Fruit fly (Drosophila melanogaster) whole organism, embryonic: ENCODE results near the gene Alp13.

Experiments used
- Antp ChIP-seq: fragments of 200-800 bp; sonication (Bioruptor generic); optimal IDR thresholded peaks from 3 replicates; lab custom pipeline; 2016; ENCODE audit warnings: missing biosample characterization, missing genetic modification characterization
- C15 ChIP-seq: fragments of 200-800 bp; sonication (Bioruptor generic); IDR thresholded peaks from 3 replicates; pipeline ENCODE4 v1.3.6; 2022; ENCODE audit warnings: missing biosample characterization, missing genetic modification characterization
- CG10321 ChIP-seq: fragments of 200-800 bp; sonication (Bioruptor generic); IDR thresholded peaks from 2 replicates; pipeline ENCODE4 v1.3.6; 2022; ENCODE audit warnings: missing biosample characterization, missing genetic modification characterization
- CG10366 ChIP-seq: fragments of 200-800 bp; sonication (Bioruptor generic); IDR thresholded peaks from 2 replicates; pipeline ENCODE4 v1.3.6; 2022; ENCODE audit warnings: missing biosample characterization, missing genetic modification characterization
- CG11398 ChIP-seq: fragments of 200-800 bp; sonication (Bioruptor generic); optimal IDR thresholded peaks from 2 replicates; lab custom pipeline; 2016; ENCODE audit warnings: missing biosample characterization, missing genetic modification characterization
- CG11456 ChIP-seq: fragments of 200-800 bp; sonication (Bioruptor generic); IDR thresholded peaks from 3 replicates; pipeline ENCODE4 v1.3.6; 2022; ENCODE audit warnings: missing biosample characterization, missing genetic modification characterization
- CG12071 ChIP-seq: fragments of 200-800 bp; sonication (Bioruptor generic); optimal IDR thresholded peaks from 3 replicates; lab custom pipeline; 2018; ENCODE audit warnings: missing biosample characterization, mild to moderate bottlenecking, missing genetic modification characterization
- CG12299 ChIP-seq: fragments of 200-800 bp; sonication (Bioruptor generic); optimal IDR thresholded peaks from 2 replicates; lab custom pipeline; 2018; ENCODE audit warnings: missing biosample characterization, mild to moderate bottlenecking, missing genetic modification characterization
- CG12942 ChIP-seq: fragments of 200-800 bp; sonication (Bioruptor generic); optimal IDR thresholded peaks from 3 replicates; lab custom pipeline; 2016; ENCODE audit warnings: missing biosample characterization, missing genetic modification characterization
- CG17829 ChIP-seq: fragments of 200-800 bp; optimal IDR thresholded peaks from 2 replicates; lab custom pipeline; 2019; ENCODE audit warnings: missing biosample characterization, mild to moderate bottlenecking, missing genetic modification characterization, moderate library complexity
- CG1832 ChIP-seq: fragments of 200-800 bp; sonication (Bioruptor generic); optimal IDR thresholded peaks from 2 replicates; lab custom pipeline; 2017; ENCODE audit warnings: missing biosample characterization, mild to moderate bottlenecking, missing genetic modification characterization, inconsistent platforms
- CG34376 ChIP-seq: fragments of 200-800 bp; sonication (Bioruptor generic); optimal IDR thresholded peaks from 2 replicates; lab custom pipeline; 2018; ENCODE audit warnings: missing biosample characterization, mild to moderate bottlenecking, missing genetic modification characterization
- CG3995 ChIP-seq: fragments of 200-800 bp; sonication (Bioruptor generic); optimal IDR thresholded peaks from 3 replicates; lab custom pipeline; 2016; ENCODE audit warnings: missing biosample characterization, missing genetic modification characterization
- CG42726 ChIP-seq: fragments of 200-800 bp; sonication (Bioruptor generic); IDR thresholded peaks from 2 replicates; pipeline ENCODE4 v1.3.6; 2022; ENCODE audit warnings: missing biosample characterization, missing genetic modification characterization; ENCODE audit not compliant: partially characterized antibody
- CG5180 ChIP-seq: fragments of 200-800 bp; sonication (Bioruptor generic); optimal IDR thresholded peaks from 3 replicates; lab custom pipeline; 2017; ENCODE audit warnings: missing biosample characterization, missing genetic modification characterization, mild to moderate bottlenecking, moderate library complexity, missing genetic modification reagents
- CG7786 ChIP-seq: fragments of 200-800 bp; sonication (Bioruptor generic); optimal IDR thresholded peaks from 2 replicates; lab custom pipeline; 2016; ENCODE audit warnings: missing biosample characterization, missing genetic modification characterization
- CG7963 ChIP-seq: fragments of 200-800 bp; sonication (Bioruptor generic); IDR thresholded peaks from 3 replicates; pipeline ENCODE4 v1.3.6; 2022; ENCODE audit warnings: missing biosample characterization, missing genetic modification characterization; ENCODE audit not compliant: partially characterized antibody
- Dek ChIP-seq: fragments of 200-800 bp; sonication (Bioruptor generic); optimal IDR thresholded peaks from 3 replicates; lab custom pipeline; 2019; ENCODE audit warnings: missing biosample characterization, mild to moderate bottlenecking, missing genetic modification characterization, moderate library complexity
- Dfd ChIP-seq, 2 experiments: fragments of >200 bp; optimal IDR thresholded peaks; 2 replicates each; lab custom pipeline; 2017; ENCODE audit warnings: missing biosample characterization in 2 of 2, missing genetic modification characterization in 2 of 2
- HmgD ChIP-seq: fragments of 200-800 bp; sonication (Bioruptor generic); optimal IDR thresholded peaks from 3 replicates; lab custom pipeline; 2016; ENCODE audit warnings: missing biosample characterization, missing genetic modification characterization
- HmgZ ChIP-seq: fragments of 200-800 bp; sonication (Bioruptor generic); optimal IDR thresholded peaks from 2 replicates; lab custom pipeline; 2018; ENCODE audit warnings: missing biosample characterization, mild to moderate bottlenecking, missing genetic modification characterization
- Hmx ChIP-seq: fragments of 200-800 bp; sonication (Bioruptor generic); optimal IDR thresholded peaks from 2 replicates; lab custom pipeline; 2016; ENCODE audit warnings: missing biosample characterization, missing genetic modification characterization
- Jarid2 ChIP-seq: fragments of 200-800 bp; sonication (Bioruptor generic); optimal IDR thresholded peaks from 3 replicates; lab custom pipeline; 2017; ENCODE audit warnings: mild to moderate bottlenecking, missing biosample characterization, missing genetic modification reagents, missing genetic modification characterization
- Ssrp ChIP-seq: fragments of 200-800 bp; sonication (Bioruptor generic); optimal IDR thresholded peaks from 2 replicates; lab custom pipeline; 2018; ENCODE audit warnings: missing biosample characterization, mild to moderate bottlenecking, missing genetic modification characterization, moderate library complexity
- Xrp1 ChIP-seq: fragments of 200-800 bp; sonication (Bioruptor generic); IDR thresholded peaks from 2 replicates; pipeline ENCODE4 v1.3.6; 2022; ENCODE audit warnings: missing biosample characterization, missing genetic modification characterization
- ash1 ChIP-seq: fragments of 200-800 bp; sonication (Bioruptor generic); optimal IDR thresholded peaks from 2 replicates; lab custom pipeline; 2018; ENCODE audit warnings: missing biosample characterization, mild to moderate bottlenecking, missing genetic modification characterization
- bcd ChIP-seq: fragments of 200-800 bp; sonication (Bioruptor generic); optimal IDR thresholded peaks from 2 replicates; lab custom pipeline; 2017; ENCODE audit warnings: missing biosample characterization, mild to moderate bottlenecking, missing genetic modification characterization
- chif ChIP-seq, 2 experiments: fragments of 200-800 bp; sonication (Bioruptor generic); optimal IDR thresholded peaks; 3 replicates each; lab custom pipeline; 2016; ENCODE audit warnings: missing biosample characterization in 2 of 2, missing genetic modification characterization in 2 of 2
- chinmo ChIP-seq: fragments of 200-800 bp; sonication (Bioruptor generic); IDR thresholded peaks from 4 replicates; pipeline ENCODE4 v1.3.6; 2022; ENCODE audit warnings: missing biosample characterization, missing genetic modification characterization; ENCODE audit not compliant: partially characterized antibody
- chm ChIP-seq: fragments of 200-800 bp; sonication (Bioruptor generic); IDR thresholded peaks from 2 replicates; pipeline ENCODE4 v1.3.6; 2022; ENCODE audit warnings: missing biosample characterization, missing genetic modification characterization
- ci ChIP-seq: fragments of 200-800 bp; sonication (Bioruptor generic); IDR thresholded peaks from 3 replicates; pipeline ENCODE4 v1.3.6; 2022; ENCODE audit warnings: missing biosample characterization, missing genetic modification characterization
- crol ChIP-seq: fragments of 200-800 bp; sonication (Bioruptor generic); IDR thresholded peaks from 2 replicates; pipeline ENCODE4 v1.3.6; 2022; ENCODE audit warnings: missing biosample characterization, missing genetic modification characterization
- dm ChIP-seq: fragments of 200-800 bp; sonication (Bioruptor generic); optimal IDR thresholded peaks from 3 replicates; lab custom pipeline; 2016; ENCODE audit warnings: missing biosample characterization, missing genetic modification characterization
- emc ChIP-seq: fragments of 200-800 bp; sonication (Bioruptor generic); optimal IDR thresholded peaks from 2 replicates; lab custom pipeline; 2016; ENCODE audit warnings: missing biosample characterization, missing genetic modification characterization
- exex ChIP-seq: fragments of 200-800 bp; sonication (Bioruptor generic); optimal IDR thresholded peaks from 4 replicates; lab custom pipeline; 2018; ENCODE audit warnings: missing biosample characterization, mild to moderate bottlenecking, missing genetic modification characterization, moderate library complexity
- gsb ChIP-seq: fragments of 200-800 bp; sonication (Bioruptor generic); IDR thresholded peaks from 2 replicates; pipeline ENCODE4 v1.3.6; 2022; ENCODE audit warnings: missing biosample characterization, missing genetic modification characterization
- h ChIP-seq: fragments of >200 bp; optimal IDR thresholded peaks from 2 replicates; lab custom pipeline; 2017
- ham ChIP-seq: fragments of 200-800 bp; sonication (Bioruptor generic); IDR thresholded peaks from 2 replicates; pipeline ENCODE4 v1.3.6; 2022; ENCODE audit warnings: missing biosample characterization, missing genetic modification characterization
- hkb ChIP-seq, 2 experiments: fragments of 200-800 bp in 1 of 2; fragments of >200 bp in 1 of 2; sonication (Bioruptor generic) in 1 of 2; IDR thresholded peaks in 1 of 2; optimal IDR thresholded peaks in 1 of 2; 2 replicates each; pipeline versions ENCODE4 v1.3.6 to Lab custom; 2017 to 2022; ENCODE audit warnings: missing biosample characterization in 1 of 2, missing genetic modification characterization in 1 of 2
- insv ChIP-seq, 2 experiments: fragments of 200-800 bp; sonication (Bioruptor generic); optimal IDR thresholded peaks; 3 replicates each; lab custom pipeline; 2016 to 2018; ENCODE audit warnings: missing biosample characterization in 2 of 2, missing genetic modification characterization in 2 of 2
- knrl ChIP-seq: fragments of 200-800 bp; sonication (Bioruptor generic); IDR thresholded peaks from 3 replicates; pipeline ENCODE4 v1.3.6; 2022; ENCODE audit warnings: missing biosample characterization, missing genetic modification characterization; ENCODE audit not compliant: partially characterized antibody
- nom ChIP-seq: fragments of 200-800 bp; sonication (Bioruptor generic); optimal IDR thresholded peaks from 2 replicates; lab custom pipeline; 2017; ENCODE audit warnings: missing biosample characterization, missing genetic modification characterization, mild to moderate bottlenecking, moderate library complexity, missing genetic modification reagents
- org-1 ChIP-seq: fragments of 200-800 bp; sonication (Bioruptor generic); optimal IDR thresholded peaks from 2 replicates; lab custom pipeline; 2017; ENCODE audit warnings: missing biosample characterization, missing genetic modification characterization
- pan ChIP-seq, 4 experiments: fragments of >200 bp in 3 of 4; fragments of 200-800 bp in 1 of 4; sonication (Bioruptor generic) in 1 of 4; optimal IDR thresholded peaks in 3 of 4; IDR thresholded peaks in 1 of 4; 2 replicates each; pipeline versions ENCODE4 v1.3.6 to Lab custom; 2017 to 2022; ENCODE audit warnings: missing biosample characterization in 2 of 4, missing genetic modification characterization in 2 of 4, mixed read lengths in 1 of 4
- shn ChIP-seq: fragments of 200-800 bp; sonication (Bioruptor generic); optimal IDR thresholded peaks from 3 replicates; lab custom pipeline; 2016; ENCODE audit warnings: missing biosample characterization, missing genetic modification characterization
- stc ChIP-seq: fragments of 200-800 bp; sonication (Bioruptor generic); IDR thresholded peaks from 2 replicates; pipeline ENCODE4 v1.3.6; 2022; ENCODE audit warnings: missing biosample characterization, missing genetic modification characterization
- stwl ChIP-seq: fragments of 200-800 bp; sonication (Bioruptor generic); optimal IDR thresholded peaks from 3 replicates; lab custom pipeline; 2018; ENCODE audit warnings: missing biosample characterization, mild to moderate bottlenecking, missing genetic modification characterization, moderate library complexity
- vnd ChIP-seq: fragments of 200-800 bp; sonication (Bioruptor generic); IDR thresholded peaks from 3 replicates; pipeline ENCODE4 v1.3.6; 2022; ENCODE audit warnings: missing biosample characterization, missing genetic modification characterization; ENCODE audit not compliant: partially characterized antibody
- vvl ChIP-seq: fragments of 200-800 bp; sonication (Bioruptor generic); IDR thresholded peaks from 2 replicates; pipeline ENCODE4 v1.3.6; 2022; ENCODE audit warnings: missing biosample characterization, missing genetic modification characterization
- zf30C ChIP-seq: fragments of 200-800 bp; sonication (Bioruptor generic); optimal IDR thresholded peaks from 3 replicates; lab custom pipeline; 2018; ENCODE audit warnings: missing biosample characterization, mild to moderate bottlenecking, missing genetic modification characterization

The Alp13 gene

DNA sequence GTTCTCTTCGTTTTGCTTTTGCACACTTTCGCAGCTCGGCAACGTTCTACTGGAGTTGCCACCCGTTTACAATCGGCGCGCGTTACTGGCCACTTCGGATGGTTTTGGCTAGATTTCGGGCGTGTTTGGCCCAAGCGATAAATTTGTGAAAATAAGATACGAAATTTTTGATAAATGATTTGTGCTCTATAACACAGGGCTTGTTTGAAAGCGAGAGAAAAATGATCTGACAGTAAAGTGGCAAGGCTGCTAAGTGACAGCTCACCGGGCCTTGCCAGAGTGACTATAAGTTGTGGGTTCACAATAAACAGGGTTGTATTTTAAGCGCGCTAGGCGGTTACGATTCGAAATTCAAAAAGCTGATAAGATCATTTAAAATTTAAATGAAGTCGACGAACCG lies 34.8 kb upstream of the Alp13 start, which contains the start of gene Fmr1 (continued):
- no peak for TF ChIP-seq CG7963 (GFP tag; lab: Robert Waterston, UW)
- TF ChIP-seq shn (GFP tag; lab: Kevin White, UChicago) = peak; percentile 60
- TF ChIP-seq emc (GFP tag; lab: Kevin White, UChicago) = peak; percentile 60
- peak; percentile 61 for TF ChIP-seq CG17829 (tag; lab: Kevin White, UChicago)
- TF ChIP-seq nom (GFP tag; lab: Kevin White, UChicago) = no peak
- TF ChIP-seq ham (GFP tag; lab: Robert Waterston, UW) = no peak
- TF ChIP-seq vnd (GFP tag; lab: Robert Waterston, UW) = no peak
- peak; percentile 41 for TF ChIP-seq CG3995 (GFP tag; lab: Kevin White, UChicago)
- no peak for TF ChIP-seq Dfd (GFP tag; optimal IDR thresholded peaks at IDR 0.05; lab: Kevin White, UChicago)
- no peak for TF ChIP-seq stc (GFP tag; lab: Robert Waterston, UW)
- peak; percentile 48 for TF ChIP-seq CG7786 (GFP tag; lab: Kevin White, UChicago)
- TF ChIP-seq CG12942 = peak; percentile 35
- no peak for TF ChIP-seq zf30C (GFP tag; lab: Kevin White, UChicago)
- TF ChIP-seq org-1 (GFP tag; lab: Kevin White, UChicago) = no peak
- TF ChIP-seq CG10366 (GFP tag; lab: Robert Waterston, UW) = no peak
- no peak for TF ChIP-seq CG42726 (GFP tag; lab: Robert Waterston, UW)
- TF ChIP-seq Antp (GFP tag; lab: Kevin White, UChicago) = peak; percentile 81
- peak; percentile 5 for TF ChIP-seq CG11398 (GFP tag; lab: Kevin White, UChicago)
- peak; percentile 90 for TF ChIP-seq hkb (optimal IDR thresholded peaks at IDR 0.05; lab: Kevin White, UChicago)
- TF ChIP-seq hkb (GFP tag; IDR thresholded peaks at IDR 0.05; lab: Robert Waterston, UW) = peak; percentile 26; the same call in 1 of the 2 replicates
- TF ChIP-seq h (lab: Kevin White, UChicago) = no peak
- peak; percentile 83 for TF ChIP-seq stwl (tag; lab: Kevin White, UChicago)
- no peak for TF ChIP-seq C15 (GFP tag; lab: Robert Waterston, UW)
- TF ChIP-seq Dek = no peak
- peak; percentile 54 for TF ChIP-seq HmgD (GFP tag; lab: Kevin White, UChicago)
- no peak for TF ChIP-seq CG34376 (GFP tag; lab: Kevin White, UChicago)
- no peak for TF ChIP-seq crol
- TF ChIP-seq CG1832 (GFP tag; lab: Kevin White, UChicago) = no peak
- peak; percentile 49; the same call in 1 of the 3 replicates for TF ChIP-seq knrl
- TF ChIP-seq chinmo (GFP tag; lab: Robert Waterston, UW) = no peak
- TF ChIP-seq gsb (GFP tag; lab: Robert Waterston, UW) = no peak
- TF ChIP-seq HmgZ = peak; percentile 73
- TF ChIP-seq CG5180 (GFP tag; lab: Kevin White, UChicago) = no peak
- TF ChIP-seq Ssrp (tag; lab: Kevin White, UChicago) = no peak
- TF ChIP-seq CG10321 (GFP tag; lab: Robert Waterston, UW) = no peak
- TF ChIP-seq Hmx (GFP tag; lab: Kevin White, UChicago) = no peak
- TF ChIP-seq insv (GFP tag; optimal IDR thresholded peaks at IDR 0.05; lab: Kevin White, UChicago) = no peak
- TF ChIP-seq ci = no peak
- TF ChIP-seq chm (GFP tag; lab: Robert Waterston, UW) = no peak
- no peak for TF ChIP-seq vvl
- TF ChIP-seq exex (tag; lab: Kevin White, UChicago) = no peak
- peak; percentile 42 for TF ChIP-seq CG12299 (tag; lab: Kevin White, UChicago)
- TF ChIP-seq Jarid2 (GFP tag; lab: Kevin White, UChicago) = no peak
- TF ChIP-seq pan (optimal IDR thresholded peaks at IDR 0.05; lab: Kevin White, UChicago) = no peak
- TF ChIP-seq pan (GFP tag; optimal IDR thresholded peaks at IDR 0.05 in 1 of 2, IDR thresholded peaks at IDR 0.05 in 1 of 2) = peak in 1 of 2 experiments; percentile 58
- peak; percentile 44 for TF ChIP-seq bcd (GFP tag; lab: Kevin White, UChicago)
- peak; percentile 49; the same call in 1 of the 3 replicates for TF ChIP-seq CG11456 (GFP tag; lab: Robert Waterston, UW)
- TF ChIP-seq ash1 (GFP tag; lab: Kevin White, UChicago) = no peak
- 0 out of 2 replicates have a peak, but pooled peaks have one; percentile 31 for TF ChIP-seq Xrp1 (GFP tag; lab: Robert Waterston, UW)
- peak; percentile 61 for TF ChIP-seq dm (GFP tag; lab: Kevin White, UChicago)
- TF ChIP-seq chif (GFP tag; optimal IDR thresholded peaks at IDR 0.05; lab: Kevin White, UChicago) = peak in 1 of 2 experiments; percentile 64
- no peak for TF ChIP-seq CG12071 (GFP tag; lab: Kevin White, UChicago)
